Comparison of ENCODE assay signal across 1 fruit fly cellular context in the genomic region with DNA sequence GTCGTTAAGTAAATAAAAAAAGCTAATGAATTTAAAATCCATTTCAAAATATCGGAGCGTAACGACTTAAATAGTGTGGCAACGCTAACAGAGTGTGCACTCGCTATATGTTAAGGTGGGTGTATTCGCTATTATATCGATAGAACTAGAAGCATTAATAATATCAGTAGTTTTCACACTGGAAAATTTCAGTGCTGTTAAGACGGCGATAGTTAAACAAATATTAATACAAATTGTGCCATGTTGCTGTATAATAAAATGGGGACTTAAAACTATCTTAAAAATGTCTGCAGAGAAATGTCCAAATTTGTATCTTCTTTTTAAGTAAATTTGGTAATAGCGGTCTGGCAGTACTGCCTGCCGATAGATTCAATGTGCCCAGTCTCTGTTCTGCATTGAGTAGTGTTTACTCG.
A peak's percentile ranks its signal among the peaks of the same experiment; 100 is the strongest.
TF ChIP-seq lines count a peak whose summit lies in the region.

No protein-coding gene starts in this region.

TF ChIP-seq in whole organism, embryonic, 481 proteins besides CTCF, POLR2A, EP300 and RAD21 (continued from another document):
- TF ChIP-seq CG16813 (GFP tag; IDR thresholded peaks at IDR 0.05; lab: Robert Waterston, UW; ENCODE audit: partially characterized antibody) (peak; percentile 88), CG15269 (tag; optimal IDR thresholded peaks at IDR 0.05; lab: Kevin White, UChicago) (no peak), cas (GFP tag; IDR thresholded peaks at IDR 0.05; lab: Robert Waterston, UW) (peak; percentile 90), sens (GFP tag; lab: Kevin White, UChicago) (peak; percentile 98), luna (GFP tag; optimal IDR thresholded peaks at IDR 0.05; lab: Kevin White, UChicago) (peak; percentile 84), CG10366 (GFP tag; IDR thresholded peaks at IDR 0.05; lab: Robert Waterston, UW) (peak; percentile 90), ap (GFP tag; IDR thresholded peaks at IDR 0.05; lab: Robert Waterston, UW) (peak; percentile 84), nerfin-1 (tag; optimal IDR thresholded peaks at IDR 0.05; lab: Kevin White, UChicago) (no peak), insv (GFP tag; optimal IDR thresholded peaks at IDR 0.05; lab: Kevin White, UChicago) (peak in 1 of 2 experiments; percentile 43), jing (GFP tag; optimal IDR thresholded peaks at IDR 0.05; lab: Kevin White, UChicago) (peak; percentile 63), dm (GFP tag; optimal IDR thresholded peaks at IDR 0.05; lab: Kevin White, UChicago) (peak; percentile 82), H15 (GFP tag; IDR thresholded peaks at IDR 0.05; lab: Robert Waterston, UW) (peak; percentile 88), fd64A (GFP tag; optimal IDR thresholded peaks at IDR 0.05; lab: Kevin White, UChicago) (peak; percentile 25), pb (GFP tag; optimal IDR thresholded peaks at IDR 0.05; lab: Kevin White, UChicago) (peak; percentile 52), ham (GFP tag; IDR thresholded peaks at IDR 0.05; lab: Robert Waterston, UW) (peak; percentile 69), lbe (GFP tag; optimal IDR thresholded peaks at IDR 0.05; lab: Kevin White, UChicago) (no peak), fd3F (GFP tag; optimal IDR thresholded peaks at IDR 0.05; lab: Kevin White, UChicago) (peak; percentile 79), Doc2 (GFP tag; IDR thresholded peaks at IDR 0.05; lab: Robert Waterston, UW) (peak; percentile 73; the same call in 1 of the 2 replicates), Bdp1 (GFP tag; optimal IDR thresholded peaks at IDR 0.05; lab: Kevin White, UChicago) (peak; percentile 79), B-H2 (GFP tag; optimal IDR thresholded peaks at IDR 0.05; lab: Kevin White, UChicago) (no peak), Max (GFP tag; optimal IDR thresholded peaks at IDR 0.05; lab: Kevin White, UChicago) (peak; percentile 74), CG3281 (GFP tag; optimal IDR thresholded peaks at IDR 0.05; lab: Kevin White, UChicago) (no peak), Rx (GFP tag; IDR thresholded peaks at IDR 0.05; lab: Robert Waterston, UW) (peak; percentile 92), Pdp1 (GFP tag; optimal IDR thresholded peaks at IDR 0.05; lab: Kevin White, UChicago) (peak in 1 of 2 experiments; percentile 91), CG4360 (GFP tag; IDR thresholded peaks at IDR 0.05; lab: Robert Waterston, UW) (no peak), CG17802 (tag; optimal IDR thresholded peaks at IDR 0.05; lab: Kevin White, UChicago) (peak; percentile 94), CG11456 (GFP tag; IDR thresholded peaks at IDR 0.05; lab: Robert Waterston, UW) (peak; percentile 94), CG4404 (GFP tag; IDR thresholded peaks at IDR 0.05; lab: Robert Waterston, UW) (peak; percentile 90), CG11560 (tag; IDR thresholded peaks at IDR 0.05; lab: Robert Waterston, UW) (peak; percentile 84), CG11695 (GFP tag; IDR thresholded peaks at IDR 0.05; lab: Robert Waterston, UW) (peak; percentile 55; the same call in 1 of the 3 replicates), cato (GFP tag; optimal IDR thresholded peaks at IDR 0.05; lab: Kevin White, UChicago; ENCODE audit: borderline replicate concordance) (peak; percentile 72), nerfin-2 (GFP tag; IDR thresholded peaks at IDR 0.05; lab: Robert Waterston, UW; ENCODE audit: partially characterized antibody) (peak; percentile 62; the same call in 1 of the 2 replicates), HmgZ (tag; optimal IDR thresholded peaks at IDR 0.05; lab: Kevin White, UChicago) (peak; percentile 88), D (optimal IDR thresholded peaks at IDR 0.05; lab: Kevin White, UChicago) (no peak), D (GFP tag; optimal IDR thresholded peaks at IDR 0.05; lab: Kevin White, UChicago) (peak; percentile 27), CG15011 (GFP tag; optimal IDR thresholded peaks at IDR 0.05; lab: Kevin White, UChicago) (no peak), TFAM (GFP tag; optimal IDR thresholded peaks at IDR 0.05; lab: Kevin White, UChicago) (no peak), cad (GFP tag; optimal IDR thresholded peaks at IDR 0.05; lab: Kevin White, UChicago) (no peak), disco-r (GFP tag; optimal IDR thresholded peaks at IDR 0.05; lab: Kevin White, UChicago) (peak; percentile 73), ind (GFP tag; optimal IDR thresholded peaks at IDR 0.05; lab: Kevin White, UChicago) (peak; percentile 92), oc (tag; optimal IDR thresholded peaks at IDR 0.05; lab: Kevin White, UChicago) (no peak), CG4820 (GFP tag; optimal IDR thresholded peaks at IDR 0.05; lab: Kevin White, UChicago) (peak; percentile 86), E2f2 (GFP tag; IDR thresholded peaks at IDR 0.05; lab: Robert Waterston, UW) (peak; percentile 85), ERR (GFP tag; optimal IDR thresholded peaks at IDR 0.05; lab: Kevin White, UChicago) (peak; percentile 82), ato (GFP tag; IDR thresholded peaks at IDR 0.05; lab: Robert Waterston, UW; ENCODE audit: partially characterized antibody) (peak; percentile 60; the same call in 1 of the 2 replicates), CG17186 (GFP tag; optimal IDR thresholded peaks at IDR 0.05; lab: Kevin White, UChicago) (peak; percentile 60), CG2712 (tag; optimal IDR thresholded peaks at IDR 0.05; lab: Kevin White, UChicago) (peak; percentile 86), run (tag; optimal IDR thresholded peaks at IDR 0.05; lab: Kevin White, UChicago) (no peak), CG16863 (GFP tag; optimal IDR thresholded peaks at IDR 0.05; lab: Kevin White, UChicago) (peak; percentile 75), CG5245 (GFP tag; optimal IDR thresholded peaks at IDR 0.05; lab: Kevin White, UChicago) (peak; percentile 66), CG9215 (GFP tag; IDR thresholded peaks at IDR 0.05; lab: Robert Waterston, UW) (peak; percentile 90), CG10979 (tag; optimal IDR thresholded peaks at IDR 0.05; lab: Kevin White, UChicago) (peak; percentile 70), HLH54F (GFP tag; optimal IDR thresholded peaks at IDR 0.05; lab: Kevin White, UChicago) (peak; percentile 91)
